Fruit fly (Drosophila melanogaster) whole organism, embryonic: ENCODE measurements around the gene GNBP3.

ENCODE experiments used
- Bgb ChIP-seq: fragments of 200-800 bp; sonication (Bioruptor generic); IDR thresholded peaks from 2 replicates; pipeline ENCODE4 v1.3.6; 2022; ENCODE audit warnings: missing biosample characterization, missing genetic modification characterization; ENCODE audit not compliant: partially characterized antibody
- CG10209 ChIP-seq: fragments of 200-800 bp; sonication (Bioruptor generic); optimal IDR thresholded peaks from 3 replicates; lab custom pipeline; 2017; ENCODE audit warnings: missing biosample characterization, mild to moderate bottlenecking, missing genetic modification characterization, missing genetic modification reagents
- CG10543 ChIP-seq: fragments of 200-800 bp; sonication (Bioruptor generic); optimal IDR thresholded peaks from 3 replicates; lab custom pipeline; 2017; ENCODE audit warnings: missing biosample characterization, mild to moderate bottlenecking, missing genetic modification characterization, moderate library complexity
- CG10654 ChIP-seq: fragments of 200-800 bp; sonication (Bioruptor generic); optimal IDR thresholded peaks from 2 replicates; lab custom pipeline; 2016; ENCODE audit warnings: missing biosample characterization, missing genetic modification characterization
- CG12391 ChIP-seq: fragments of 200-800 bp; sonication (Bioruptor generic); optimal IDR thresholded peaks from 3 replicates; lab custom pipeline; 2018; ENCODE audit warnings: missing biosample characterization, mild to moderate bottlenecking, missing genetic modification characterization, moderate library complexity
- CG14441 ChIP-seq: fragments of 200-800 bp; sonication (Bioruptor generic); IDR thresholded peaks from 2 replicates; pipeline ENCODE4 v1.3.6; 2022; ENCODE audit warnings: missing biosample characterization, missing genetic modification characterization
- CG14860 ChIP-seq: fragments of 200-800 bp; sonication (Bioruptor generic); IDR thresholded peaks from 3 replicates; pipeline ENCODE4 v1.3.6; 2022; ENCODE audit warnings: missing biosample characterization, missing genetic modification characterization; ENCODE audit not compliant: partially characterized antibody
- CG1647 ChIP-seq: fragments of 200-800 bp; sonication (Bioruptor generic); optimal IDR thresholded peaks from 3 replicates; lab custom pipeline; 2016; ENCODE audit warnings: missing biosample characterization, missing genetic modification characterization
- CG18764 ChIP-seq: fragments of 200-800 bp; sonication (Bioruptor generic); optimal IDR thresholded peaks from 3 replicates; lab custom pipeline; 2016; ENCODE audit warnings: missing biosample characterization, missing genetic modification characterization
- CG2129 ChIP-seq: fragments of 200-800 bp; sonication (Bioruptor generic); IDR thresholded peaks from 2 replicates; pipeline ENCODE4 v1.3.6; 2022; ENCODE audit warnings: missing biosample characterization, missing genetic modification characterization; ENCODE audit not compliant: partially characterized antibody
- CG2712 ChIP-seq: fragments of 200-800 bp; optimal IDR thresholded peaks from 3 replicates; lab custom pipeline; 2019; ENCODE audit warnings: missing biosample characterization, mild to moderate bottlenecking, missing genetic modification characterization, moderate library complexity
- CG30403 ChIP-seq: fragments of 200-800 bp; sonication (Bioruptor generic); optimal IDR thresholded peaks from 3 replicates; lab custom pipeline; 2016; ENCODE audit warnings: missing biosample characterization, missing genetic modification characterization
- CG32772 ChIP-seq: fragments of 200-800 bp; sonication (Bioruptor generic); IDR thresholded peaks from 2 replicates; pipeline ENCODE4 v1.3.6; 2022; ENCODE audit warnings: missing biosample characterization, missing genetic modification characterization
- CG34224 ChIP-seq: fragments of 200-800 bp; sonication (Bioruptor generic); IDR thresholded peaks from 3 replicates; pipeline ENCODE4 v1.3.6; 2022; ENCODE audit warnings: missing biosample characterization, missing genetic modification characterization; ENCODE audit not compliant: partially characterized antibody
- CG34422 ChIP-seq: fragments of 200-800 bp; sonication (Bioruptor generic); IDR thresholded peaks from 3 replicates; pipeline ENCODE4 v1.3.6; 2022; ENCODE audit warnings: missing biosample characterization, missing genetic modification characterization
- CG4854 ChIP-seq: fragments of 200-800 bp; sonication (Bioruptor generic); optimal IDR thresholded peaks from 2 replicates; lab custom pipeline; 2016; ENCODE audit warnings: missing biosample characterization, missing genetic modification characterization, inconsistent platforms
- CG5245 ChIP-seq: fragments of 200-800 bp; sonication (Bioruptor generic); optimal IDR thresholded peaks from 3 replicates; lab custom pipeline; 2016; ENCODE audit warnings: missing biosample characterization, missing genetic modification characterization
- Dbx ChIP-seq: fragments of 200-800 bp; sonication (Bioruptor generic); IDR thresholded peaks from 3 replicates; pipeline ENCODE4 v1.3.6; 2022; ENCODE audit warnings: missing biosample characterization, missing genetic modification characterization
- Deaf1 ChIP-seq: fragments of 200-800 bp; optimal IDR thresholded peaks from 3 replicates; lab custom pipeline; 2019; ENCODE audit warnings: missing biosample characterization, mild to moderate bottlenecking, missing genetic modification characterization, moderate library complexity
- Dfd ChIP-seq, 2 experiments: fragments of >200 bp; optimal IDR thresholded peaks; 2 replicates each; lab custom pipeline; 2017; ENCODE audit warnings: missing biosample characterization in 2 of 2, missing genetic modification characterization in 2 of 2
- Ets97D ChIP-seq: fragments of 200-800 bp; sonication (Bioruptor generic); optimal IDR thresholded peaks from 3 replicates; lab custom pipeline; 2016; ENCODE audit warnings: missing biosample characterization, missing genetic modification characterization
- Gsc ChIP-seq: fragments of 200-800 bp; sonication (Bioruptor generic); IDR thresholded peaks from 2 replicates; pipeline ENCODE4 v1.3.6; 2022; ENCODE audit warnings: missing biosample characterization, missing genetic modification characterization
- HLH4C ChIP-seq: fragments of 200-800 bp; sonication (Bioruptor generic); IDR thresholded peaks from 3 replicates; pipeline ENCODE4 v1.3.6; 2022; ENCODE audit warnings: missing biosample characterization, missing genetic modification characterization; ENCODE audit not compliant: partially characterized antibody
- Hsf ChIP-seq: fragments of 200-800 bp; sonication (Bioruptor generic); optimal IDR thresholded peaks from 3 replicates; lab custom pipeline; 2016; ENCODE audit warnings: missing biosample characterization, missing genetic modification characterization
- Meics ChIP-seq: fragments of 200-800 bp; sonication (Bioruptor generic); optimal IDR thresholded peaks from 2 replicates; lab custom pipeline; 2017; ENCODE audit warnings: missing biosample characterization, mild to moderate bottlenecking, missing genetic modification characterization
- Scr ChIP-seq: fragments of 200-800 bp; sonication (Bioruptor generic); IDR thresholded peaks from 2 replicates; pipeline ENCODE4 v1.3.6; 2022; ENCODE audit warnings: missing biosample characterization, missing genetic modification characterization; ENCODE audit not compliant: partially characterized antibody
- YL-1 ChIP-seq: fragments of 200-800 bp; sonication (Bioruptor generic); optimal IDR thresholded peaks from 3 replicates; lab custom pipeline; 2017; ENCODE audit warnings: missing biosample characterization, mild to moderate bottlenecking, missing genetic modification characterization
- aop ChIP-seq: fragments of 200-800 bp; sonication (Bioruptor generic); IDR thresholded peaks from 2 replicates; pipeline ENCODE4 v1.3.6; 2022; ENCODE audit warnings: missing biosample characterization, missing genetic modification characterization
- ara ChIP-seq: fragments of 200-800 bp; sonication (Bioruptor generic); IDR thresholded peaks from 2 replicates; pipeline ENCODE4 v1.3.6; 2022; ENCODE audit warnings: missing biosample characterization, missing genetic modification characterization
- ato ChIP-seq: fragments of 200-800 bp; sonication (Bioruptor generic); IDR thresholded peaks from 2 replicates; pipeline ENCODE4 v1.3.6; 2022; ENCODE audit warnings: missing biosample characterization, missing genetic modification characterization; ENCODE audit not compliant: partially characterized antibody
- bsh ChIP-seq, 2 experiments: fragments of 200-800 bp; sonication (Bioruptor generic); optimal IDR thresholded peaks; 2 replicates each; lab custom pipeline; 2017 to 2018; ENCODE audit warnings: mild to moderate bottlenecking in 2 of 2, missing biosample characterization in 2 of 2, missing genetic modification characterization in 2 of 2, moderate library complexity in 1 of 2
- corto ChIP-seq: fragments of 200-800 bp; sonication (Bioruptor generic); optimal IDR thresholded peaks from 2 replicates; lab custom pipeline; 2016; ENCODE audit warnings: missing biosample characterization, mild to moderate bottlenecking, missing genetic modification characterization, moderate library complexity
- danr ChIP-seq: fragments of 200-800 bp; sonication (Bioruptor generic); IDR thresholded peaks from 2 replicates; pipeline ENCODE4 v1.3.6; 2022; ENCODE audit warnings: missing biosample characterization, missing genetic modification characterization
- dati ChIP-seq: fragments of 200-800 bp; sonication (Bioruptor generic); IDR thresholded peaks from 2 replicates; pipeline ENCODE4 v1.3.6; 2022; ENCODE audit warnings: missing biosample characterization, missing genetic modification characterization
- exex ChIP-seq: fragments of 200-800 bp; sonication (Bioruptor generic); optimal IDR thresholded peaks from 4 replicates; lab custom pipeline; 2018; ENCODE audit warnings: missing biosample characterization, mild to moderate bottlenecking, missing genetic modification characterization, moderate library complexity
- fd96Cb ChIP-seq: fragments of 200-800 bp; sonication (Bioruptor generic); optimal IDR thresholded peaks from 2 replicates; lab custom pipeline; 2018; ENCODE audit warnings: missing biosample characterization, mild to moderate bottlenecking, missing genetic modification characterization, moderate library complexity
- gfzf ChIP-seq: fragments of 200-800 bp; sonication (Bioruptor generic); optimal IDR thresholded peaks from 2 replicates; lab custom pipeline; 2016; ENCODE audit warnings: missing biosample characterization, mild to moderate bottlenecking, missing genetic modification characterization, moderate library complexity
- grn ChIP-seq: fragments of 200-800 bp; sonication (Bioruptor generic); optimal IDR thresholded peaks from 3 replicates; lab custom pipeline; 2017; ENCODE audit warnings: missing biosample characterization, missing genetic modification characterization
- ham ChIP-seq: fragments of 200-800 bp; sonication (Bioruptor generic); IDR thresholded peaks from 2 replicates; pipeline ENCODE4 v1.3.6; 2022; ENCODE audit warnings: missing biosample characterization, missing genetic modification characterization
- maf-S ChIP-seq: fragments of 200-800 bp; sonication (Bioruptor generic); optimal IDR thresholded peaks from 2 replicates; lab custom pipeline; 2016; ENCODE audit warnings: missing biosample characterization, missing genetic modification characterization
- pan ChIP-seq, 4 experiments: fragments of >200 bp in 3 of 4; fragments of 200-800 bp in 1 of 4; sonication (Bioruptor generic) in 1 of 4; optimal IDR thresholded peaks in 3 of 4; IDR thresholded peaks in 1 of 4; 2 replicates each; pipeline versions ENCODE4 v1.3.6 to Lab custom; 2017 to 2022; ENCODE audit warnings: missing biosample characterization in 2 of 4, missing genetic modification characterization in 2 of 4, mixed read lengths in 1 of 4
- sna ChIP-seq: fragments of 200-800 bp; sonication (Bioruptor generic); IDR thresholded peaks from 2 replicates; pipeline ENCODE4 v1.3.6; 2022; ENCODE audit warnings: missing biosample characterization, missing genetic modification characterization; ENCODE audit not compliant: partially characterized antibody
- sob ChIP-seq: fragments of 200-800 bp; sonication (Bioruptor generic); IDR thresholded peaks from 2 replicates; pipeline ENCODE4 v1.3.6; 2022; ENCODE audit warnings: missing biosample characterization, missing genetic modification characterization
- tin ChIP-seq: fragments of 200-800 bp; sonication (Bioruptor generic); optimal IDR thresholded peaks from 3 replicates; lab custom pipeline; 2016; ENCODE audit warnings: missing biosample characterization, missing genetic modification characterization
- tio ChIP-seq: fragments of 200-800 bp; sonication (Bioruptor generic); optimal IDR thresholded peaks from 2 replicates; lab custom pipeline; 2017; ENCODE audit warnings: missing biosample characterization, missing genetic modification characterization, inconsistent platforms
- usp ChIP-seq: fragments of >200 bp; optimal IDR thresholded peaks from 2 replicates; lab custom pipeline; 2017; ENCODE audit warnings: missing biosample characterization, missing genetic modification characterization
- wdn ChIP-seq: fragments of 200-800 bp; sonication (Bioruptor generic); IDR thresholded peaks from 2 replicates; pipeline ENCODE4 v1.3.6; 2022; ENCODE audit warnings: missing biosample characterization, missing genetic modification characterization
- wor ChIP-seq: fragments of 200-800 bp; sonication (Bioruptor generic); IDR thresholded peaks from 2 replicates; pipeline ENCODE4 v1.3.6; 2022; ENCODE audit warnings: missing biosample characterization, missing genetic modification characterization
- zf30C ChIP-seq: fragments of 200-800 bp; sonication (Bioruptor generic); optimal IDR thresholded peaks from 3 replicates; lab custom pipeline; 2018; ENCODE audit warnings: missing biosample characterization, mild to moderate bottlenecking, missing genetic modification characterization

The GNBP3 gene

DNA sequence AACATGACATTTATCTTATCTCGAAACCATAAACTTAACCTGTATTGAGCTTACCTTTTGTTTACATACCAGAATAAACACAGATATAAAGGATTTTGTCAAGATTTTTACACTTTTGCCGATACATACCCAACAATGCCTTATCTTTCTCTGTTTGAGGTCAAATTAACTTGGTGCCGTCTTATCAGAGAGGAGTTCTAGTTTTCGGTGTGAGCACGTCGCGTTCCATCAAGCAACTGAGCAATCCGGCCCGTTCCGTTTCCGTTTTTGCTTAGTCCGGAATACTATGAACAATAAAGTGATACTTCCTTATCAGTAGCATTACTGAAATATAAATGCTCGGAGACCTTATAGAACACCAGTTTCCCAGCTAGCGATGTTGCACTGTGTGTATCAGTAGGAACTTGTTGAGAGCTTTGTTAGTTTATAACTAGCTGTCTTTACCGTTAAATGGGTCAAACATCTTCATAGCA, 31.1 kb downstream of the GNBP3 start, which contains the start of gene Galk (continued):
- TF ChIP-seq CG14441 (GFP tag; lab: Robert Waterston, UW), result peak; percentile 82
- TF ChIP-seq bsh (GFP tag; optimal IDR thresholded peaks at IDR 0.05; lab: Kevin White, UChicago), result peak in 1 of 2 experiments; percentile 49
- TF ChIP-seq corto (GFP tag; lab: Kevin White, UChicago), result no peak
- no peak for TF ChIP-seq wor
- no peak for TF ChIP-seq CG5245 (GFP tag; lab: Kevin White, UChicago)
- TF ChIP-seq YL-1 (GFP tag; lab: Kevin White, UChicago), result no peak
- TF ChIP-seq pan (optimal IDR thresholded peaks at IDR 0.05; lab: Kevin White, UChicago), result no peak
- peak in 1 of 2 experiments; percentile 81 for TF ChIP-seq pan (GFP tag; optimal IDR thresholded peaks at IDR 0.05 in 1 of 2, IDR thresholded peaks at IDR 0.05 in 1 of 2)
- peak; percentile 50 for TF ChIP-seq CG32772 (GFP tag; lab: Robert Waterston, UW)
- TF ChIP-seq wdn (GFP tag; lab: Robert Waterston, UW), result peak; percentile 68
- peak; percentile 10 for TF ChIP-seq Hsf (GFP tag; lab: Kevin White, UChicago)
- TF ChIP-seq sob (GFP tag; lab: Robert Waterston, UW), result peak; percentile 78
- TF ChIP-seq Ets97D (GFP tag; lab: Kevin White, UChicago), result peak; percentile 11
- no peak for TF ChIP-seq Scr (GFP tag; lab: Robert Waterston, UW)
- TF ChIP-seq usp, result no peak
- peak; percentile 81 for TF ChIP-seq exex (tag; lab: Kevin White, UChicago)
- TF ChIP-seq Deaf1, result no peak
- TF ChIP-seq CG30403, result peak; percentile 22
- TF ChIP-seq CG2712 (tag; lab: Kevin White, UChicago), result peak; percentile 5
- no peak for TF ChIP-seq Dfd (GFP tag; optimal IDR thresholded peaks at IDR 0.05; lab: Kevin White, UChicago)
- TF ChIP-seq CG2129 (GFP tag; lab: Robert Waterston, UW), result no peak
- no peak for TF ChIP-seq CG14860 (GFP tag; lab: Robert Waterston, UW)
- TF ChIP-seq gfzf (GFP tag; lab: Kevin White, UChicago), result no peak
- TF ChIP-seq CG34422, result no peak
- TF ChIP-seq zf30C (GFP tag; lab: Kevin White, UChicago), result no peak
- TF ChIP-seq maf-S (GFP tag; lab: Kevin White, UChicago), result peak; percentile 19
- no peak for TF ChIP-seq ham (GFP tag; lab: Robert Waterston, UW)
- no peak for TF ChIP-seq CG34224
- no peak; the same call in 1 of the 2 replicates for TF ChIP-seq ara (GFP tag; lab: Robert Waterston, UW)
- TF ChIP-seq tio, result no peak
- peak; percentile 50 for TF ChIP-seq tin (GFP tag; lab: Kevin White, UChicago)
- TF ChIP-seq Dbx (GFP tag; lab: Robert Waterston, UW), result peak; percentile 75; the same call in 2 of the 3 replicates
- no peak for TF ChIP-seq fd96Cb
- TF ChIP-seq CG1647 (GFP tag; lab: Kevin White, UChicago), result peak; percentile 18
- no peak for TF ChIP-seq Gsc
- peak; percentile 43 for TF ChIP-seq grn (GFP tag; lab: Kevin White, UChicago)
- TF ChIP-seq aop (GFP tag; lab: Robert Waterston, UW), result peak; percentile 74; the same call in 1 of the 2 replicates
- no peak for TF ChIP-seq sna (GFP tag; lab: Robert Waterston, UW)
- TF ChIP-seq CG4854 (GFP tag; lab: Kevin White, UChicago), result peak; percentile 37
- no peak for TF ChIP-seq CG18764
- no peak for TF ChIP-seq HLH4C (GFP tag; lab: Robert Waterston, UW)
- TF ChIP-seq dati (GFP tag; lab: Robert Waterston, UW), result 0 out of 2 replicates have a peak, but pooled peaks have one; percentile 30
- TF ChIP-seq CG10209 (GFP tag; lab: Kevin White, UChicago), result peak; percentile 58
- TF ChIP-seq ato (GFP tag; lab: Robert Waterston, UW), result no peak
- peak; percentile 28; the same call in 1 of the 2 replicates for TF ChIP-seq danr
- TF ChIP-seq CG12391 (tag; lab: Kevin White, UChicago), result peak; percentile 42
- TF ChIP-seq CG10543, result peak; percentile 81
- TF ChIP-seq Meics (GFP tag; lab: Kevin White, UChicago), result peak; percentile 77
- TF ChIP-seq Bgb (GFP tag; lab: Robert Waterston, UW), result no peak; the same call in 1 of the 2 replicates
- TF ChIP-seq CG10654 (GFP tag; lab: Kevin White, UChicago), result peak; percentile 22
